Fruit fly (Drosophila melanogaster) whole organism, wandering third instar larva: ENCODE measurements around the gene CG8673.

Experiments
- Abd-B ChIP-seq: fragments of >200 bp; optimal IDR thresholded peaks from 2 replicates; lab custom pipeline; 2017; ENCODE audit warnings: missing biosample characterization, missing genetic modification characterization
- CG32264 ChIP-seq: fragments of 200-800 bp; sonication (Bioruptor generic); optimal IDR thresholded peaks from 2 replicates; lab custom pipeline; 2016; ENCODE audit warnings: missing biosample characterization, missing genetic modification characterization
- CG9705 ChIP-seq: fragments of 200-800 bp; sonication (Bioruptor generic); optimal IDR thresholded peaks from 2 replicates; lab custom pipeline; 2018; ENCODE audit warnings: missing biosample characterization, mild to moderate bottlenecking, missing genetic modification characterization
- CrebA ChIP-seq: fragments of 200-800 bp; sonication (Bioruptor generic); optimal IDR thresholded peaks from 2 replicates; lab custom pipeline; 2016; ENCODE audit warnings: missing biosample characterization, mild to moderate bottlenecking, missing genetic modification characterization, borderline replicate concordance
- Dfd ChIP-seq: fragments of >200 bp; optimal IDR thresholded peaks from 2 replicates; lab custom pipeline; 2017; ENCODE audit warnings: missing biosample characterization, missing genetic modification characterization
- Dif ChIP-seq: fragments of 200-275, 200-300 bp; sonication (Bioruptor generic); optimal IDR thresholded peaks from 2 replicates; lab custom pipeline; 2018; ENCODE audit warnings: missing biosample characterization, missing genetic modification characterization; ENCODE audit not compliant: partially characterized antibody
- GATAd ChIP-seq: sonication (Bioruptor generic); optimal IDR thresholded peaks from 2 replicates; lab custom pipeline; 2016; ENCODE audit warnings: missing biosample characterization, missing genetic modification characterization
- HLH106 ChIP-seq: fragments of 200-800 bp; optimal IDR thresholded peaks from 3 replicates; lab custom pipeline; 2019; ENCODE audit warnings: missing biosample characterization, mild to moderate bottlenecking, missing genetic modification characterization, moderate library complexity
- Hnf4 ChIP-seq: fragments of 200-800 bp; sonication (Bioruptor generic); optimal IDR thresholded peaks from 2 replicates; lab custom pipeline; 2016; ENCODE audit warnings: missing biosample characterization, mild to moderate bottlenecking, missing genetic modification characterization
- Hr83 ChIP-seq: fragments of 200-300 bp; sonication (Bioruptor generic); optimal IDR thresholded peaks from 2 replicates; lab custom pipeline; 2016; ENCODE audit warnings: missing biosample characterization, mild to moderate bottlenecking, missing genetic modification characterization, moderate library complexity; ENCODE audit not compliant: poor library complexity, severe bottlenecking
- Mio ChIP-seq: sonication (Bioruptor generic); optimal IDR thresholded peaks from 2 replicates; lab custom pipeline; 2016; ENCODE audit warnings: missing biosample characterization, missing genetic modification characterization
- Myc ChIP-seq: fragments of >200 bp; optimal IDR thresholded peaks from 2 replicates; lab custom pipeline; 2017
- OdsH ChIP-seq: fragments of 200-800 bp; sonication (Bioruptor generic); optimal IDR thresholded peaks from 2 replicates; lab custom pipeline; 2016; ENCODE audit warnings: missing biosample characterization, mild to moderate bottlenecking, missing genetic modification characterization
- Rel ChIP-seq, 2 experiments: fragments of 200-800 bp; sonication (Bioruptor generic) in 1 of 2; optimal IDR thresholded peaks; 2 replicates in 1 of 2; 3 replicates in 1 of 2; lab custom pipeline; 2016 to 2019; ENCODE audit warnings: mild to moderate bottlenecking in 2 of 2, missing biosample characterization in 2 of 2, missing genetic modification characterization in 2 of 2, moderate library complexity in 1 of 2
- Sp1 ChIP-seq: fragments of 200-800 bp; sonication (Bioruptor generic); optimal IDR thresholded peaks from 3 replicates; lab custom pipeline; 2019; ENCODE audit warnings: missing biosample characterization, mild to moderate bottlenecking, missing genetic modification characterization, moderate library complexity
- Vsx2 ChIP-seq: fragments of 200-300, 225-300 bp; sonication (Bioruptor generic); optimal IDR thresholded peaks from 2 replicates; lab custom pipeline; 2018; ENCODE audit warnings: missing biosample characterization, missing genetic modification characterization; ENCODE audit not compliant: partially characterized antibody
- br ChIP-seq: fragments of 200-800 bp; sonication (Bioruptor generic); optimal IDR thresholded peaks from 2 replicates; lab custom pipeline; 2016; ENCODE audit warnings: missing biosample characterization, missing genetic modification characterization
- brk ChIP-seq: fragments of 200-800 bp; sonication (Bioruptor generic); optimal IDR thresholded peaks from 2 replicates; lab custom pipeline; 2016; ENCODE audit warnings: missing biosample characterization, mild to moderate bottlenecking, missing genetic modification characterization
- dl ChIP-seq, 2 experiments: fragments of 175-275, 200-275 bp in 1 of 2; fragments of 200-275 bp in 1 of 2; sonication (Bioruptor generic); optimal IDR thresholded peaks; lab custom pipeline; 2018; ENCODE audit warnings: mild to moderate bottlenecking in 2 of 2, missing biosample characterization in 2 of 2, missing genetic modification characterization in 2 of 2, moderate library complexity in 2 of 2; ENCODE audit not compliant: partially characterized antibody in 2 of 2, insufficient read depth in 1 of 2
- dmrt93B ChIP-seq: fragments of 200-800 bp; sonication (Bioruptor generic); optimal IDR thresholded peaks from 2 replicates; lab custom pipeline; 2018; ENCODE audit warnings: missing biosample characterization, mild to moderate bottlenecking, missing genetic modification characterization
- dsf ChIP-seq: sonication (Bioruptor generic); optimal IDR thresholded peaks from 2 replicates; lab custom pipeline; 2016; ENCODE audit warnings: missing biosample characterization, missing genetic modification characterization, borderline replicate concordance
- foxo ChIP-seq, 2 experiments: fragments of 200-800 bp; sonication (Bioruptor generic); optimal IDR thresholded peaks; 2 replicates in 1 of 2; 3 replicates in 1 of 2; lab custom pipeline; 2016 to 2017; ENCODE audit warnings: missing biosample characterization in 2 of 2, missing genetic modification characterization in 2 of 2
- h ChIP-seq: fragments of 200-800 bp; sonication (Bioruptor generic); optimal IDR thresholded peaks from 3 replicates; lab custom pipeline; 2016; ENCODE audit warnings: missing biosample characterization, mild to moderate bottlenecking, missing genetic modification characterization
- lola ChIP-seq: fragments of >200 bp; optimal IDR thresholded peaks from 2 replicates; lab custom pipeline; 2017; ENCODE audit warnings: missing biosample characterization, missing genetic modification characterization
- psq ChIP-seq: fragments of 200-800 bp; sonication (Bioruptor generic); optimal IDR thresholded peaks from 3 replicates; lab custom pipeline; 2017; ENCODE audit warnings: missing biosample characterization, mild to moderate bottlenecking, missing genetic modification characterization, moderate library complexity
- sage ChIP-seq: fragments of 200-800 bp; sonication (Bioruptor generic); optimal IDR thresholded peaks from 2 replicates; lab custom pipeline; 2016; ENCODE audit warnings: missing biosample characterization, mild to moderate bottlenecking, missing genetic modification characterization
- usp ChIP-seq: fragments of >200 bp; optimal IDR thresholded peaks from 2 replicates; lab custom pipeline; 2017; ENCODE audit warnings: missing biosample characterization, missing genetic modification characterization
- woc ChIP-seq: sonication (Bioruptor generic); optimal IDR thresholded peaks from 2 replicates; lab custom pipeline; 2016; ENCODE audit warnings: missing biosample characterization, mild to moderate bottlenecking, missing genetic modification characterization

CG8673 gene

DNA sequence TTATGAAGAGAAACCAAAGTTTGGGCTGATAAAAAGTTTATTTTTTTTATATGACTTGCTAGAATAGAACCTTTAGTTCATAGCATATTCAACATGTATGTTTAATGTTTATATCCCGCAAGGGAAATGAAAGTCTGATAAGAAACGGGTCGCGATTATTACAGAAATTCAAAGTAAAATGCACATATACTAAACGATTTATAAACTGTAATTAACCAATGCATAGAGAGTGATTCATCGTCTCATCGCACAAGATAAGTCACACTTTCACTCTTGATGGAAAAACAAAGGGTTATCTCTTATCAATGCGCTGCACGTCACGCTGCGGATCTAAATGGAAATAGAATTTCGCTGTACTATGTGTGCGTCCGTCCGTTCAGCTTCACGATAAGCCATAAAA, 4.8 kb downstream of the CG8673 start:
- TF ChIP-seq usp (GFP tag; lab: Kevin White, UChicago) (no peak), Hnf4 (GFP tag; lab: Kevin White, UChicago) (no peak), foxo (GFP tag; optimal IDR thresholded peaks at IDR 0.05; lab: Kevin White, UChicago) (no peak)

DNA sequence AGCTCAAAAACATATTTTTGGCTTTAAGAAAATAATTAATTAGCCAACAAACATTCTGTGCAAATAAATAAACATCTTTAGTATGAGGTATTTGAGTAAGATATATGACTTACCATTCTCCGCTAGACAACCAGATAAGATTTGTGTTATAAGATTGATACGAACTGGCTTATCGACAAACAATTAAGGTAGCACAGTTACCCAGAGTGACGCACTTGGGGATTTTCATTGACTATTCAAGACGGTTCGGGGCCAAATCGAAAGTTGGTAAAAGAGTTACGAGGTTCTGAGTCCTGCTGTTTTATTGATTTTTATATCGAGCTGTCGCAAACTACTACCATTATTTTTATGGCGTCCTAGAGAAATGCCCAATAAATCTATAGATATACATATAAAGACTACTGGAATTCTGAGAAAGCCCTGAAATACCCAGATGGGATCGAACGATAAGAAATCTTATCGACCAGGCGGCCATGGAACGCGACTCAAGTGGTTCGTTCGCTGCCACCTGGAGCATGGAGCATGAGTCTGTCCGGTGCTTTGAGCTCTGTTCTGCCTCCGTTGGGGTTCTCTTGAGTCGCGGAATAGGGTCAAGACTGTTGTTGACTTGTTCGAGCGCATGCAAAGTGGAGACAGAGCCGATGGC, 6.0 kb downstream of the CG8673 start:
- TF ChIP-seq sage (GFP tag; lab: Kevin White, UChicago) (no peak), lola (no peak), Mio (GFP tag; lab: Kevin White, UChicago) (no peak), dl (GFP tag; optimal IDR thresholded peaks at IDR 0.05; lab: Kevin White, UChicago; ENCODE audit: insufficient read depth in 1 of 2, partially characterized antibody in 2 of 2) (peak in 1 of 2 experiments; percentile 14), Hr83 (GFP tag; lab: Kevin White, UChicago) (no peak), br (GFP tag; lab: Kevin White, UChicago) (peak; percentile 34), Hnf4 (GFP tag; lab: Kevin White, UChicago) (no peak), dmrt93B (GFP tag; lab: Kevin White, UChicago) (no peak), CG32264 (GFP tag; lab: Kevin White, UChicago) (no peak), woc (no peak), Myc (lab: Kevin White, UChicago) (no peak), Vsx2 (no peak), Abd-B (GFP tag; lab: Kevin White, UChicago) (no peak), HLH106 (tag; lab: Kevin White, UChicago) (no peak), OdsH (GFP tag; lab: Kevin White, UChicago) (no peak), Dfd (no peak), CrebA (GFP tag; lab: Kevin White, UChicago) (no peak), Rel (GFP tag; optimal IDR thresholded peaks at IDR 0.05; lab: Kevin White, UChicago) (no peak), Rel (tag; optimal IDR thresholded peaks at IDR 0.05; lab: Kevin White, UChicago) (peak; percentile 54), GATAd (GFP tag; lab: Kevin White, UChicago) (no peak), dsf (GFP tag; lab: Kevin White, UChicago) (no peak)

DNA sequence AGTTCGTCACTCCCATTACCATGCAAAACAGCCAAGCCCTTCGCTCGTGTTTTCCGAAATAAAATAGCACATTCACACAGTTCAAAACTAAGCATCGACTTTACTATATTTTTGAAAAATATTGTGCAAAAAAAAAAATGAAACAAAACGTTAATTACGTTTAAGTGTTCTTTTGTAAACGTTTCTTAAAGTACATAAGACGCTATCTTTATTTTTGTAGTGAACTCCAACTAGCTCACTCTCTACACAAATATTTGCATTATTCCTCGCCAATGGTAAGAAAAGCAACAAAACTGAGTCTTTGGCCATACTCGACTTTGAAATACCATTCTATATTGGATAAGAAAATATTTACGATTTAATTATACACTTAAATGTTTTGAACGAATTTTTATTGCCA, 6.6 kb downstream of the CG8673 start:
- no peak for TF ChIP-seq Sp1 (GFP tag; lab: Kevin White, UChicago)
- TF ChIP-seq Dif (GFP tag; lab: Kevin White, UChicago) = no peak
- no peak for TF ChIP-seq Hnf4 (GFP tag; lab: Kevin White, UChicago)
- TF ChIP-seq psq (GFP tag; lab: Kevin White, UChicago) = no peak
- TF ChIP-seq CG9705 = no peak
- no peak for TF ChIP-seq sage (GFP tag; lab: Kevin White, UChicago)
- no peak for TF ChIP-seq Vsx2
- TF ChIP-seq br (GFP tag; lab: Kevin White, UChicago) = no peak
- no peak for TF ChIP-seq brk
- TF ChIP-seq Dfd = no peak
- no peak for TF ChIP-seq GATAd (GFP tag; lab: Kevin White, UChicago)
- no peak for TF ChIP-seq OdsH (GFP tag; lab: Kevin White, UChicago)

DNA sequence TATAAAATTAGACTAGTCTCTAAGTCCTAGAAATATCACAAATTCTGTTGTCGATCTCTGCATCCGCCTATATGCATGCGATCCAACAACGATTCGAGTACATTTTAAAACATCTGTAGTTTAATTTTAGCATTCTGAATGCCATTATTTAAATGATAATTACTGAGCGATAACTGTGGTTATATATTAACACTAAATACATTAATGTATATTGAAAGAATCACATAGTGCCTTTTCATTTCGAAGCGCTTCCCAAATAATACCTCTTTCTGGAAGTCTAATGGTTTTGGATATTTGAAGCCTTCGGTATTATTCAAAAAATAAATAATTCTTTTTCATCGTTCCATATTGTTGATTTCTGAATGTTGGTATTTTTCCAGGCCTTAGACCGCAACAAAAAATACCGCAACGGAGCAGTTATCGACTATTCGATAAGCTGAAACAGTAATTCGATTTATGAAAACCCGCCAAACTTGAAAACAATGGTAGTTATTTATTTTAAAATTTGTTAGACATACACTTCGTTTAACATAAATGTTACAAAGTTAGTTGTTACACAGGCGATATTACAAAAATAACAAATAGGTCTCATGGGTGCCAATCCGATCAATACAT, 9.8 kb downstream of the CG8673 start:
- TF ChIP-seq brk = no peak

DNA sequence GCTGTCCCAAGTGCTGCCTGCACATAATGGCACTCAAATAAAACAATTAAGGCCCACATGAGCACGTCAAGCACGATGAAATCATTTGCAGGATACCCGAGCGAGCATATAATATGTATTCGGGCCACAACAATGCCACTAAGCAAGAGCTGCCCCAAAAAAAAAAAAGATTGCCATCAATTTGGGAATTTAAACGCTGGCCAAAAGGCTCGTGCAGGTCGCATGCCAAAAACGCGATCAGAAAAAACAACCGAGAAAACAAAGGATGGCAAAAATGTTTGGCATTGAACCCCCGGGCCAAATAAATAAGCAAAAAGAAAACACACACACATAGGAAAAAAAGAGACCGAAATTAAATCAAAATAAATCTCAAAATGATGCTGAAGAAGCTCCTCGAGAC, 18.6 kb downstream of the CG8673 start:
- TF ChIP-seq psq (GFP tag; lab: Kevin White, UChicago) (peak; percentile 13), h (GFP tag; lab: Kevin White, UChicago) (no peak), Rel (GFP tag; optimal IDR thresholded peaks at IDR 0.05; lab: Kevin White, UChicago) (peak; percentile 78), Rel (tag; optimal IDR thresholded peaks at IDR 0.05; lab: Kevin White, UChicago) (no peak), Vsx2 (peak; percentile 8)
